Worm (Caenorhabditis elegans): ENCODE measurements around the gene fbxb-22.
A peak's percentile ranks its signal among the peaks of the same experiment; 100 is the strongest.

The fbxb-22 gene

ce11 chrIII:11866127-11866526, 17.4 kb downstream of the fbxb-22 start:
- TF ChIP-seq him-1 (tag; optimal IDR thresholded peaks at IDR 0.05) (no peak), dao-5 (tag; optimal IDR thresholded peaks at IDR 0.05) (no peak), W03F9.2 (tag; optimal IDR thresholded peaks at IDR 0.05) (no peak)

ce11 chrIII:11862149-11862548, 21.4 kb downstream of the fbxb-22 start, which contains the start of gene Y56A3A.2:
Gene Y56A3A.2, minus strand, starts transcription at chrIII:11862249.
- TF ChIP-seq dao-5 (tag; optimal IDR thresholded peaks at IDR 0.05) (no peak), W03F9.2 (tag; optimal IDR thresholded peaks at IDR 0.05) (no peak), him-1 (tag; optimal IDR thresholded peaks at IDR 0.05) (no peak)

ce11 chrIII:11861123-11861522, 22.4 kb downstream of the fbxb-22 start:
- TF ChIP-seq W03F9.2 (tag; optimal IDR thresholded peaks at IDR 0.05) (no peak), him-1 (tag; optimal IDR thresholded peaks at IDR 0.05) (no peak), dao-5 (tag; optimal IDR thresholded peaks at IDR 0.05) (no peak)

- TF ChIP-seq dao-5 (tag; optimal IDR thresholded peaks at IDR 0.05) (no peak), him-1 (tag; optimal IDR thresholded peaks at IDR 0.05) (no peak), W03F9.2 (tag; optimal IDR thresholded peaks at IDR 0.05) (no peak)
Observed at ce11 chrIII:11856852-11857251, 26.7 kb downstream of the fbxb-22 start.

ce11 chrIII:11853533-11853932, 30.0 kb downstream of the fbxb-22 start:
- TF ChIP-seq dao-5 (tag; optimal IDR thresholded peaks at IDR 0.05) (no peak), him-1 (tag; optimal IDR thresholded peaks at IDR 0.05) (no peak), W03F9.2 (tag; optimal IDR thresholded peaks at IDR 0.05) (no peak)

- no peak for TF ChIP-seq dao-5 (tag; optimal IDR thresholded peaks at IDR 0.05)
- no peak for TF ChIP-seq W03F9.2 (tag; optimal IDR thresholded peaks at IDR 0.05)
- TF ChIP-seq him-1 (tag; optimal IDR thresholded peaks at IDR 0.05), result no peak
Observed at ce11 chrIII:11849590-11849989, 34.0 kb downstream of the fbxb-22 start.

- TF ChIP-seq W03F9.2 (tag; optimal IDR thresholded peaks at IDR 0.05) (no peak), dao-5 (tag; optimal IDR thresholded peaks at IDR 0.05) (no peak), him-1 (tag; optimal IDR thresholded peaks at IDR 0.05) (no peak)
Observed at ce11 chrIII:11848317-11848716, 35.2 kb downstream of the fbxb-22 start.

- TF ChIP-seq W03F9.2 (tag; optimal IDR thresholded peaks at IDR 0.05), result peak; percentile 43
- no peak for TF ChIP-seq dao-5 (tag; optimal IDR thresholded peaks at IDR 0.05)
Observed at ce11 chrIII:11847658-11848202, 35.8 kb downstream of the fbxb-22 start, which contains the start of gene mif-1. Gene mif-1, plus strand, starts transcription at chrIII:11848152.

ce11 chrIII:11847014-11847413, 36.5 kb downstream of the fbxb-22 start:
- TF ChIP-seq W03F9.2 (tag; optimal IDR thresholded peaks at IDR 0.05) (no peak), him-1 (tag; optimal IDR thresholded peaks at IDR 0.05) (no peak), dao-5 (tag; optimal IDR thresholded peaks at IDR 0.05) (no peak)

ce11 chrIII:11846365-11846764, 37.2 kb downstream of the fbxb-22 start, which contains the start of gene ntl-3:
Gene ntl-3, minus strand, starts transcription at chrIII:11846465.
- no peak for TF ChIP-seq him-1 (tag; optimal IDR thresholded peaks at IDR 0.05)
- no peak for TF ChIP-seq W03F9.2 (tag; optimal IDR thresholded peaks at IDR 0.05)
- no peak for TF ChIP-seq dao-5 (tag; optimal IDR thresholded peaks at IDR 0.05)

ce11 chrIII:11843007-11843406, 40.5 kb downstream of the fbxb-22 start:
- no peak for TF ChIP-seq dao-5 (tag; optimal IDR thresholded peaks at IDR 0.05)
- no peak for TF ChIP-seq W03F9.2 (tag; optimal IDR thresholded peaks at IDR 0.05)
- no peak for TF ChIP-seq him-1 (tag; optimal IDR thresholded peaks at IDR 0.05)

- TF ChIP-seq dao-5 (tag; optimal IDR thresholded peaks at IDR 0.05) (no peak), W03F9.2 (tag; optimal IDR thresholded peaks at IDR 0.05) (no peak), him-1 (tag; optimal IDR thresholded peaks at IDR 0.05) (no peak)
Observed at ce11 chrIII:11841728-11842127, 41.8 kb downstream of the fbxb-22 start.

- TF ChIP-seq W03F9.2 (tag; optimal IDR thresholded peaks at IDR 0.05), result no peak
- TF ChIP-seq him-1 (tag; optimal IDR thresholded peaks at IDR 0.05), result no peak
- TF ChIP-seq dao-5 (tag; optimal IDR thresholded peaks at IDR 0.05), result no peak
Observed at ce11 chrIII:11836734-11837133, 46.8 kb downstream of the fbxb-22 start.

- no peak for TF ChIP-seq W03F9.2 (tag; optimal IDR thresholded peaks at IDR 0.05)
- no peak for TF ChIP-seq dao-5 (tag; optimal IDR thresholded peaks at IDR 0.05)
- no peak for TF ChIP-seq him-1 (tag; optimal IDR thresholded peaks at IDR 0.05)
Observed at ce11 chrIII:11836054-11836453, 47.5 kb downstream of the fbxb-22 start.

ce11 chrIII:11834783-11835182, 48.8 kb downstream of the fbxb-22 start:
- TF ChIP-seq dao-5 (tag; optimal IDR thresholded peaks at IDR 0.05) (no peak), W03F9.2 (tag; optimal IDR thresholded peaks at IDR 0.05) (peak; percentile 46)

Data from whole organism, L4/young adult.